Worm (Caenorhabditis elegans): ENCODE results near the gene Y47D3B.3.

The Y47D3B.3 gene

DNA sequence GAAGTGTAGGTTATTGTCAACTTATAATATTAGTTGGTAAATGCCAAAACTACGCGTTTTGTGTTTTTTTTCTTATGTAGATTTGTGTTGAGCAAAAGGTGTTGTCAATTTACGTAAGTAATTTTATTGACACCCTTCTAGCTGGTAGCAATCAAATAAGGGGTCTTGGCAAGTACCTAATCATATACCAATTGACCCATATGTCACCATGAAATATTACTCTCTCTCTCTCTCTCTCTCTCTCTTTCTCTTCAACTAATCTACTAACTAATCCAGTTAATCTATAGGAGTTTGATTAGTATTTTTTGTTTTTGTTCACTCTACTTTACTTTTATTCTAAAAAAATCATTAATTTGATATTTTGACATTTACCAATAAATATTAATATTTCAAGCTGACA is 38.2 kb upstream of the Y47D3B.3 start:
- TF ChIP-seq dsc-1 (tag; optimal IDR thresholded peaks at IDR 0.05) = no peak
- TF ChIP-seq aha-1 (tag; optimal IDR thresholded peaks at IDR 0.05) = no peak
- no peak for TF ChIP-seq C34B4.2 (tag; optimal IDR thresholded peaks at IDR 0.05)
- TF ChIP-seq egl-27 (tag; optimal IDR thresholded peaks at IDR 0.05) = no peak
- no peak for TF ChIP-seq snu-23 (GFP tag; optimal IDR thresholded peaks at IDR 0.05)
- no peak for TF ChIP-seq grh-1 (GFP tag; IDR thresholded peaks at IDR 0.05)
- no peak for TF ChIP-seq nhr-20 (tag; optimal IDR thresholded peaks at IDR 0.05)
- no peak for TF ChIP-seq lsy-2 (tag; optimal IDR thresholded peaks at IDR 0.05)
- no peak for TF ChIP-seq elt-3 (tag; optimal IDR thresholded peaks at IDR 0.05)
- TF ChIP-seq snpc-4 (tag; optimal IDR thresholded peaks at IDR 0.05) = no peak

DNA sequence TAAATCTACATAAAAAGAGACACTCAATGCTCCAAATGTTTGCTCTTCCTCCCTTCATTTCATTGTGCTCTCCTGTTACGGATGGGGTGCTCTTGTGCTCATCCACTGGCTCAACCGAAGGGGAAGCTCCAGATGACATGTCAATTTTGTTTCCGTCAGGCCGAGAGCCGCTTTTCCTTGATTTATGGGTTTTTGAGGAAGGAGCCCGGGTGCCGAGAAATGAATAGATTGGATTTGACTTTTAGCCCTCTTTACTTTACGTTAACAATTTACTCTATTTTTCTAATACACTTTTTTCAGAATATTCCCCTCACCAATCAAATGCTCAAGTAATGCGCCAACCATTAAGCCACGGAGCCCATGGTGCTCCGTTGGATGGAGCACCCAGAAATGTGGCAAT is 37.4 kb upstream of the Y47D3B.3 start, which contains the start of gene T28D6.4:
TSS of gene T28D6.4 (plus strand) at position 301 of the 400 bp plus-strand sequence.
- TF ChIP-seq efl-1 (optimal IDR thresholded peaks at IDR 0.05) (no peak), efl-1 (GFP tag; optimal IDR thresholded peaks at IDR 0.05 in 1 of 2) (no peak), C04F5.9 (tag; optimal IDR thresholded peaks at IDR 0.05) (no peak), lin-14 (GFP tag; optimal IDR thresholded peaks at IDR 0.05) (peak; percentile 3), elt-3 (tag; optimal IDR thresholded peaks at IDR 0.05) (no peak), sox-4 (tag; optimal IDR thresholded peaks at IDR 0.05) (no peak), pax-3 (tag; optimal IDR thresholded peaks at IDR 0.05) (no peak), Y116A8C.19 (tag; optimal IDR thresholded peaks at IDR 0.05; ENCODE audit: borderline replicate concordance) (no peak), elt-2 (tag; optimal IDR thresholded peaks at IDR 0.05) (no peak), irx-1 (tag; optimal IDR thresholded peaks at IDR 0.05) (no peak)

DNA sequence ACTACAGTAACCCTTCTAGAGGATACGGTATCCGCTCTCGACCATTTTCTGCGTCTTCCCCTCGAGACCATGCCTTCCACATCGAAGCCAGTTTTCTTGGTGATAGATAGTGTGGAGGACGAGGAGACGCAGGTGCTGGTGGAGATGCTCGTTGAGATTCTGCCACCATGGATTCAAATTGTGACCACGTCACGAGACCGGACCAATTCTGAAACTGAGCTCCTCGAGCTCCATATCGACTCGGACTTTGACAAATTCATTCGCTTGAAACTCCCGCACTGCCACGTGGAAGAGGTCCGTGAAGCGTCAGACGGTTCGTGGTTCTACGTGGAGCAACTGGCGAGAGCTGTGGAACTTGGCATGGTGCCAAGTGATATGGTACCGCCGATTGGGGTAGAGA is 36.2 kb upstream of the Y47D3B.3 start:
- TF ChIP-seq efl-1 (optimal IDR thresholded peaks at IDR 0.05) (no peak), efl-1 (GFP tag; optimal IDR thresholded peaks at IDR 0.05 in 1 of 2) (peak in 1 of 2 experiments; percentile 70), nhr-20 (tag; optimal IDR thresholded peaks at IDR 0.05) (no peak)

DNA sequence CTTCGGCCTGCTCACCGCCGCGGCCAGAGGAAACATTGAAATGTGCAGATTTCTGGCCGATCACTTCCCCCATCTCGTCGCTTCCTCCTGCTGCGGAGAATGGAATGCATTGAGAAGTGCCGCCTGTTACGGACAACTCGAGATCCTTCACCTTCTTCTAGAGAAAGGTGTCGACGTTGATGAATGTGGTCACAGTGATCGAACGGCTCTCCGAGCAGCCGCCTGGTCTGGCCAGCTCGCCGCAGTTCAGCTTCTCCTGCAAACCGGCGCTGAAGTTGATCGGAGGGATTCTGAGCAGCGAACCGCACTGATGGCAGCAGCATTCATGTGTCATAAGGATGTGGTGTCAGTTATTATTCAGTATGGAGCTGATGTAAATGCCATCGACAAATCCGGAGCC is 34.7 kb upstream of the Y47D3B.3 start:
- TF ChIP-seq xbp-1 (tag; optimal IDR thresholded peaks at IDR 0.05) (no peak), efl-1 (optimal IDR thresholded peaks at IDR 0.05) (no peak), efl-1 (GFP tag; optimal IDR thresholded peaks at IDR 0.05 in 1 of 2) (peak in 1 of 2 experiments; percentile 37)

DNA sequence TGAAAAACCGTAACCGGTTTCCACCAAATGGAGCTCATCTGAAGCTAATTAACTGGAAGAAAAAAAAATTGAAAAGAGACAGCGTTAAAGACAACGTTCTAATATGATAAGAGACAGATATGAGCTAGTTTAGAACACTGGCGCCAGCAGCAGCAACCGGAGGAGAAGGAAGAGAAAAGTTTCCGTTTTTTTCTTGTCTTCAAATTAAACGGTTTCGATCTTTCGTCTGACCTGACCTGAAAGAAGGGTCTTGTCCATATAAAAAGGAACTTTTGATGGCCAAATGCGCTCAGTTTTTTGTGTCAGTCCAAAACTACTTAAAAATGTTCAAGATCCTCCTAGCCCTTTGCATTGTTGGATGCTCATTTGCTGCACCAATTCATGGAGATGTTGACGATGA is 31.1 kb upstream of the Y47D3B.3 start, which contains the start of gene T28D6.3:
TSS of gene T28D6.3 (plus strand) at position 301 of the 400 bp plus-strand sequence.
- TF ChIP-seq rnt-1 (tag; optimal IDR thresholded peaks at IDR 0.05) (no peak), efl-1 (optimal IDR thresholded peaks at IDR 0.05) (no peak), efl-1 (GFP tag; optimal IDR thresholded peaks at IDR 0.05 in 1 of 2) (no peak), elt-3 (tag; optimal IDR thresholded peaks at IDR 0.05) (peak in 1 of 6 experiments; percentile 1)

DNA sequence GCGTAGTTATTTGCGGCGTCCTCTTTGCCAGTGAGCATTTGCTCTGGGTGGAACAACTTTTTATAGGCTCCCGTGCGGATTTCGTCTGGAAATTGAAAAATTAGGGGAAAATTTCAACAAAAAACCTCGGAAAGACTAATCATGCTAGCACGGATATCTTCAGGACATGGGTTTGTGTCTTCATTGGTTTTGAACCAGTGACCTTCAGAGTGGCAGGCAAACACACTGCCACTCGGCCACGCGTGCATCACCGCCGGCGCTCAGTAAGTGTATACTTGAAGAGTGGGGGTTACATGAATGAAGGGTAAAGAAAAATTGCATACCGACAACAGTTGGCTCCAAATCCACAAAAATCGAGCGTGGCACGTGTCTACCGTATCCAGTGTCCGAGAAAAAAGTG is 26.4 kb upstream of the Y47D3B.3 start:
- TF ChIP-seq Y116A8C.19 (tag; optimal IDR thresholded peaks at IDR 0.05; ENCODE audit: borderline replicate concordance) (no peak), ama-1 (optimal IDR thresholded peaks at IDR 0.05) (no peak), ceh-88 (GFP tag; IDR thresholded peaks at IDR 0.05) (no peak), egl-27 (tag; optimal IDR thresholded peaks at IDR 0.05) (no peak), zag-1 (tag; optimal IDR thresholded peaks at IDR 0.05) (no peak), lin-15B (tag; optimal IDR thresholded peaks at IDR 0.05) (no peak), pax-3 (tag; optimal IDR thresholded peaks at IDR 0.05) (peak; percentile 32), pag-3 (tag; optimal IDR thresholded peaks at IDR 0.05; ENCODE audit: borderline replicate concordance, insufficient read depth) (no peak), ets-5 (GFP tag; IDR thresholded peaks at IDR 0.05) (no peak), mep-1 (tag; optimal IDR thresholded peaks at IDR 0.05) (peak; percentile 60), egl-13 (tag; optimal IDR thresholded peaks at IDR 0.05) (peak; percentile 55), vab-15 (tag; optimal IDR thresholded peaks at IDR 0.05) (peak; percentile 55), nhr-71 (tag; optimal IDR thresholded peaks at IDR 0.05) (no peak), blmp-1 (tag; optimal IDR thresholded peaks at IDR 0.05) (no peak), mab-9 (GFP tag; IDR thresholded peaks at IDR 0.05) (no peak), lir-3 (tag; optimal IDR thresholded peaks at IDR 0.05; ENCODE audit: poor library complexity) (no peak), unc-130 (tag; optimal IDR thresholded peaks at IDR 0.05) (no peak), nhr-90 (tag; optimal IDR thresholded peaks at IDR 0.05; ENCODE audit: poor library complexity) (peak; percentile 57), nhr-85 (tag) (peak; percentile 52), ceh-63 (GFP tag; optimal IDR thresholded peaks at IDR 0.05) (no peak), tbx-2 (tag; optimal IDR thresholded peaks at IDR 0.05) (peak; percentile 64), mdl-1 (tag; optimal IDR thresholded peaks at IDR 0.05) (peak in 1 of 2 experiments; percentile 41), ceh-8 (GFP tag; optimal IDR thresholded peaks at IDR 0.05) (no peak), nhr-84 (tag; optimal IDR thresholded peaks at IDR 0.05) (no peak), fos-1 (tag; optimal IDR thresholded peaks at IDR 0.05) (peak; percentile 49)

Measured in whole organism, L1 larva.